Worm (Caenorhabditis elegans): ENCODE measurements around the gene F15H10.9.

DNA sequence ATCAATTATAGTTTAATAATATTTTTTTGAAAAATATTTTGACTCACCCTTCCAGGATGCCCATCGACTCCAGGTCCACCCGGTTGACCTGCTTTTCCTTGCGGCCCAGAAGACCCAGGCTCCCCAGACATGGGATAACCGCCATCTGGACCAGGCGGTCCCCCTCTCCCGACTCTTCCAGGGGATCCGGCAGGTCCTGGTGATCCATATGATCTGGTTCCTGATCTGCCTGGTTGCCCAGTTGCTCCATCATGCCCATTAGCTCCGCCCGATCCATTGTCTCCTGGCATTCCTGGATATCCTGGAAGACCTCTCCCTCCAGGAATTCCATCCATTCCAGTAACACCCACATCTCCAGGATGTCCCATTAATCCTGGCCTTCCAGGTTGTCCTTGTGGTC is 20.8 kb downstream of the F15H10.9 start:
- TF ChIP-seq R02D3.7 (tag; optimal IDR thresholded peaks at IDR 0.05) (no peak), lsy-2 (tag; optimal IDR thresholded peaks at IDR 0.05) (no peak), nhr-21 (tag; optimal IDR thresholded peaks at IDR 0.05) (no peak), F13H6.1 (tag; optimal IDR thresholded peaks at IDR 0.05) (no peak), ama-1 (optimal IDR thresholded peaks at IDR 0.05) (no peak), unc-39 (tag; optimal IDR thresholded peaks at IDR 0.05) (no peak), alr-1 (tag; optimal IDR thresholded peaks at IDR 0.05) (no peak), unc-62 (GFP tag; optimal IDR thresholded peaks at IDR 0.05) (no peak), unc-55 (GFP tag; optimal IDR thresholded peaks at IDR 0.05) (no peak), ceh-16 (tag; optimal IDR thresholded peaks at IDR 0.05) (no peak), elt-1 (tag; optimal IDR thresholded peaks at IDR 0.05) (no peak), nhr-237 (tag; optimal IDR thresholded peaks at IDR 0.05) (no peak)

Data from whole organism, L2 larva.